Fruit fly (Drosophila melanogaster) whole organism, wandering third instar larva: ENCODE results near the gene ninaA.

ENCODE experiments used
- Abd-B ChIP-seq: fragments of >200 bp; optimal IDR thresholded peaks from 2 replicates; lab custom pipeline; 2017; ENCODE audit warnings: missing biosample characterization, missing genetic modification characterization
- CG9705 ChIP-seq: fragments of 200-800 bp; sonication (Bioruptor generic); optimal IDR thresholded peaks from 2 replicates; lab custom pipeline; 2018; ENCODE audit warnings: missing biosample characterization, mild to moderate bottlenecking, missing genetic modification characterization
- CrebA ChIP-seq: fragments of 200-800 bp; sonication (Bioruptor generic); optimal IDR thresholded peaks from 2 replicates; lab custom pipeline; 2016; ENCODE audit warnings: missing biosample characterization, mild to moderate bottlenecking, missing genetic modification characterization, borderline replicate concordance
- Dfd ChIP-seq: fragments of >200 bp; optimal IDR thresholded peaks from 2 replicates; lab custom pipeline; 2017; ENCODE audit warnings: missing biosample characterization, missing genetic modification characterization
- GATAd ChIP-seq: sonication (Bioruptor generic); optimal IDR thresholded peaks from 2 replicates; lab custom pipeline; 2016; ENCODE audit warnings: missing biosample characterization, missing genetic modification characterization
- HLH106 ChIP-seq: fragments of 200-800 bp; optimal IDR thresholded peaks from 3 replicates; lab custom pipeline; 2019; ENCODE audit warnings: missing biosample characterization, mild to moderate bottlenecking, missing genetic modification characterization, moderate library complexity
- Hnf4 ChIP-seq: fragments of 200-800 bp; sonication (Bioruptor generic); optimal IDR thresholded peaks from 2 replicates; lab custom pipeline; 2016; ENCODE audit warnings: missing biosample characterization, mild to moderate bottlenecking, missing genetic modification characterization
- Hr78 ChIP-seq: fragments of >200 bp; optimal IDR thresholded peaks from 2 replicates; lab custom pipeline; 2017; ENCODE audit warnings: missing biosample characterization, missing genetic modification characterization
- Hr83 ChIP-seq: fragments of 200-300 bp; sonication (Bioruptor generic); optimal IDR thresholded peaks from 2 replicates; lab custom pipeline; 2016; ENCODE audit warnings: missing biosample characterization, mild to moderate bottlenecking, missing genetic modification characterization, moderate library complexity; ENCODE audit not compliant: poor library complexity, severe bottlenecking
- Jra ChIP-seq: sonication (Bioruptor generic); optimal IDR thresholded peaks from 2 replicates; lab custom pipeline; 2016; ENCODE audit warnings: missing biosample characterization, missing genetic modification characterization
- Mio ChIP-seq: sonication (Bioruptor generic); optimal IDR thresholded peaks from 2 replicates; lab custom pipeline; 2016; ENCODE audit warnings: missing biosample characterization, missing genetic modification characterization
- Myc ChIP-seq: fragments of >200 bp; optimal IDR thresholded peaks from 2 replicates; lab custom pipeline; 2017
- N ChIP-seq: fragments of >200 bp; optimal IDR thresholded peaks from 2 replicates; lab custom pipeline; 2018; ENCODE audit warnings: missing biosample characterization, missing external identifiers, missing genetic modification characterization
- OdsH ChIP-seq: fragments of 200-800 bp; sonication (Bioruptor generic); optimal IDR thresholded peaks from 2 replicates; lab custom pipeline; 2016; ENCODE audit warnings: missing biosample characterization, mild to moderate bottlenecking, missing genetic modification characterization
- Rel ChIP-seq, 2 experiments: fragments of 200-800 bp; sonication (Bioruptor generic) in 1 of 2; optimal IDR thresholded peaks; 2 replicates in 1 of 2; 3 replicates in 1 of 2; lab custom pipeline; 2016 to 2019; ENCODE audit warnings: mild to moderate bottlenecking in 2 of 2, missing biosample characterization in 2 of 2, missing genetic modification characterization in 2 of 2, moderate library complexity in 1 of 2
- Sp1 ChIP-seq: fragments of 200-800 bp; sonication (Bioruptor generic); optimal IDR thresholded peaks from 3 replicates; lab custom pipeline; 2019; ENCODE audit warnings: missing biosample characterization, mild to moderate bottlenecking, missing genetic modification characterization, moderate library complexity
- Vsx2 ChIP-seq: fragments of 200-300, 225-300 bp; sonication (Bioruptor generic); optimal IDR thresholded peaks from 2 replicates; lab custom pipeline; 2018; ENCODE audit warnings: missing biosample characterization, missing genetic modification characterization; ENCODE audit not compliant: partially characterized antibody
- br ChIP-seq: fragments of 200-800 bp; sonication (Bioruptor generic); optimal IDR thresholded peaks from 2 replicates; lab custom pipeline; 2016; ENCODE audit warnings: missing biosample characterization, missing genetic modification characterization
- brk ChIP-seq: fragments of 200-800 bp; sonication (Bioruptor generic); optimal IDR thresholded peaks from 2 replicates; lab custom pipeline; 2016; ENCODE audit warnings: missing biosample characterization, mild to moderate bottlenecking, missing genetic modification characterization
- dl ChIP-seq, 2 experiments: fragments of 175-275, 200-275 bp in 1 of 2; fragments of 200-275 bp in 1 of 2; sonication (Bioruptor generic); optimal IDR thresholded peaks; lab custom pipeline; 2018; ENCODE audit warnings: mild to moderate bottlenecking in 2 of 2, missing biosample characterization in 2 of 2, missing genetic modification characterization in 2 of 2, moderate library complexity in 2 of 2; ENCODE audit not compliant: partially characterized antibody in 2 of 2, insufficient read depth in 1 of 2
- dmrt93B ChIP-seq: fragments of 200-800 bp; sonication (Bioruptor generic); optimal IDR thresholded peaks from 2 replicates; lab custom pipeline; 2018; ENCODE audit warnings: missing biosample characterization, mild to moderate bottlenecking, missing genetic modification characterization
- dsf ChIP-seq: sonication (Bioruptor generic); optimal IDR thresholded peaks from 2 replicates; lab custom pipeline; 2016; ENCODE audit warnings: missing biosample characterization, missing genetic modification characterization, borderline replicate concordance
- ey ChIP-seq: fragments of 200-800 bp; sonication (Bioruptor generic); optimal IDR thresholded peaks from 2 replicates; lab custom pipeline; 2016; ENCODE audit warnings: missing biosample characterization, missing genetic modification characterization
- foxo ChIP-seq, 2 experiments: fragments of 200-800 bp; sonication (Bioruptor generic); optimal IDR thresholded peaks; 2 replicates in 1 of 2; 3 replicates in 1 of 2; lab custom pipeline; 2016 to 2017; ENCODE audit warnings: missing biosample characterization in 2 of 2, missing genetic modification characterization in 2 of 2
- fru ChIP-seq: fragments of 200-800 bp; sonication (Bioruptor generic); optimal IDR thresholded peaks from 3 replicates; lab custom pipeline; 2016; ENCODE audit warnings: missing biosample characterization, mild to moderate bottlenecking, missing genetic modification characterization
- h ChIP-seq: fragments of 200-800 bp; sonication (Bioruptor generic); optimal IDR thresholded peaks from 3 replicates; lab custom pipeline; 2016; ENCODE audit warnings: missing biosample characterization, mild to moderate bottlenecking, missing genetic modification characterization
- jim ChIP-seq: fragments of 175-275, 200-325 bp; sonication (Bioruptor generic); optimal IDR thresholded peaks from 2 replicates; lab custom pipeline; 2016; ENCODE audit warnings: missing biosample characterization, mild to moderate bottlenecking, missing genetic modification characterization
- lola ChIP-seq: fragments of >200 bp; optimal IDR thresholded peaks from 2 replicates; lab custom pipeline; 2017; ENCODE audit warnings: missing biosample characterization, missing genetic modification characterization
- pan ChIP-seq: fragments of >200 bp; optimal IDR thresholded peaks from 2 replicates; lab custom pipeline; 2017
- psq ChIP-seq: fragments of 200-800 bp; sonication (Bioruptor generic); optimal IDR thresholded peaks from 3 replicates; lab custom pipeline; 2017; ENCODE audit warnings: missing biosample characterization, mild to moderate bottlenecking, missing genetic modification characterization, moderate library complexity
- rgr ChIP-seq: fragments of 200-800 bp; sonication (Bioruptor generic); optimal IDR thresholded peaks from 3 replicates; lab custom pipeline; 2016; ENCODE audit warnings: missing biosample characterization, mild to moderate bottlenecking, missing genetic modification characterization
- sage ChIP-seq: fragments of 200-800 bp; sonication (Bioruptor generic); optimal IDR thresholded peaks from 2 replicates; lab custom pipeline; 2016; ENCODE audit warnings: missing biosample characterization, mild to moderate bottlenecking, missing genetic modification characterization
- sv ChIP-seq: fragments of 200-800 bp; sonication (Bioruptor generic); optimal IDR thresholded peaks from 3 replicates; lab custom pipeline; 2016; ENCODE audit warnings: missing biosample characterization, missing genetic modification characterization
- tai ChIP-seq: sonication (Bioruptor generic); optimal IDR thresholded peaks from 2 replicates; lab custom pipeline; 2016; ENCODE audit warnings: missing biosample characterization, missing genetic modification characterization
- usp ChIP-seq: fragments of >200 bp; optimal IDR thresholded peaks from 2 replicates; lab custom pipeline; 2017; ENCODE audit warnings: missing biosample characterization, missing genetic modification characterization
- woc ChIP-seq: sonication (Bioruptor generic); optimal IDR thresholded peaks from 2 replicates; lab custom pipeline; 2016; ENCODE audit warnings: missing biosample characterization, mild to moderate bottlenecking, missing genetic modification characterization

The ninaA gene

DNA sequence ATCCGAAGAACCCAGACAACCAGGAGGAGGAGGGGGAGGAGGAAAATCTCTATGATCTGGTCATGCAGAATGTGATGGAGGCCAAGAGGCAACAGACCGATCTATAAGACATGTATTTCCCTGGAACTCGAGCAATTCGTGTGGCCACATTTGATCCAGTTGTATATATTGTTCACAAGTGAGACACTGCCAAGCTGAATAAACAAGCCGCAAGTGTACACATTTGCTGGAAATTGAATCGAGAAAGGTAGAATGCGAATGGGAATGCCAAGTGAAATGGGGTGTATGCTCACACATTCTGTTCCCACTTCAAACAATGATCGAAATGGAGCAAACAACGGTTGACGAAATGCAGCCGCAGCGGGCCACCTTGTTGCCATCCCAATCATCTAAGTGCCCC is 21.1 kb upstream of the ninaA start:
- TF ChIP-seq h (peak; percentile 86), OdsH (GFP tag; lab: Kevin White, UChicago) (peak; percentile 76), Rel (GFP tag; optimal IDR thresholded peaks at IDR 0.05; lab: Kevin White, UChicago) (no peak), Rel (tag; optimal IDR thresholded peaks at IDR 0.05; lab: Kevin White, UChicago) (no peak), Sp1 (GFP tag; lab: Kevin White, UChicago) (peak; percentile 39), Hr83 (GFP tag; lab: Kevin White, UChicago) (peak; percentile 99), jim (peak; percentile 83), foxo (GFP tag; optimal IDR thresholded peaks at IDR 0.05; lab: Kevin White, UChicago) (peak in 1 of 2 experiments; percentile 42), rgr (peak; percentile 80), Jra (GFP tag; lab: Kevin White, UChicago) (peak; percentile 65), CG9705 (GFP tag; lab: Kevin White, UChicago) (peak; percentile 7), Hnf4 (GFP tag; lab: Kevin White, UChicago) (peak; percentile 67), ey (GFP tag; lab: Kevin White, UChicago) (peak; percentile 16), HLH106 (tag; lab: Kevin White, UChicago) (peak; percentile 15), dmrt93B (GFP tag; lab: Kevin White, UChicago) (no peak), br (GFP tag; lab: Kevin White, UChicago) (peak; percentile 43), GATAd (no peak), woc (GFP tag; lab: Kevin White, UChicago) (no peak), psq (GFP tag; lab: Kevin White, UChicago) (peak; percentile 18), fru (GFP tag; lab: Kevin White, UChicago) (peak; percentile 51)

dm6 chr2L:856690-857488 is 20.2 kb upstream of the ninaA start:
- TF ChIP-seq pan (lab: Kevin White, UChicago) = no peak
- no peak for TF ChIP-seq usp (GFP tag; lab: Kevin White, UChicago)
- no peak for TF ChIP-seq brk (GFP tag; lab: Kevin White, UChicago)
- TF ChIP-seq Hr83 (GFP tag; lab: Kevin White, UChicago) = peak; percentile 65
- no peak for TF ChIP-seq Hr78
- no peak for TF ChIP-seq CG9705 (GFP tag; lab: Kevin White, UChicago)
- TF ChIP-seq Myc (lab: Kevin White, UChicago) = no peak
- no peak for TF ChIP-seq CrebA (GFP tag; lab: Kevin White, UChicago)
- no peak for TF ChIP-seq Dfd (GFP tag; lab: Kevin White, UChicago)
- no peak for TF ChIP-seq tai (GFP tag; lab: Kevin White, UChicago)
- peak; percentile 48 for TF ChIP-seq ey (GFP tag; lab: Kevin White, UChicago)
- TF ChIP-seq lola (GFP tag; lab: Kevin White, UChicago) = no peak
- no peak for TF ChIP-seq Vsx2 (GFP tag; lab: Kevin White, UChicago)
- peak; percentile 43 for TF ChIP-seq fru (GFP tag; lab: Kevin White, UChicago)
- peak; percentile 12 for TF ChIP-seq sage (GFP tag; lab: Kevin White, UChicago)
- peak; percentile 22 for TF ChIP-seq sv (GFP tag; lab: Kevin White, UChicago)
- TF ChIP-seq woc (GFP tag; lab: Kevin White, UChicago) = no peak
- TF ChIP-seq dsf (GFP tag; lab: Kevin White, UChicago) = no peak
- no peak for TF ChIP-seq Hnf4 (GFP tag; lab: Kevin White, UChicago)
- TF ChIP-seq GATAd = no peak
- TF ChIP-seq Mio (GFP tag; lab: Kevin White, UChicago) = no peak
- TF ChIP-seq Jra (GFP tag; lab: Kevin White, UChicago) = no peak
- TF ChIP-seq jim = no peak
- peak; percentile 25 for TF ChIP-seq psq (GFP tag; lab: Kevin White, UChicago)
- peak; percentile 0 for TF ChIP-seq h
- no peak for TF ChIP-seq Sp1 (GFP tag; lab: Kevin White, UChicago)
- no peak for TF ChIP-seq dl (GFP tag; optimal IDR thresholded peaks at IDR 0.05; lab: Kevin White, UChicago; ENCODE audit: insufficient read depth in 1 of 2, partially characterized antibody in 2 of 2)
- no peak for TF ChIP-seq Abd-B
- TF ChIP-seq br (GFP tag; lab: Kevin White, UChicago) = no peak
- peak in 1 of 2 experiments; percentile 52 for TF ChIP-seq foxo (GFP tag; optimal IDR thresholded peaks at IDR 0.05; lab: Kevin White, UChicago)
- no peak for TF ChIP-seq dmrt93B (GFP tag; lab: Kevin White, UChicago)
- TF ChIP-seq OdsH (GFP tag; lab: Kevin White, UChicago) = no peak
- TF ChIP-seq N = no peak
- TF ChIP-seq rgr = peak; percentile 8
- TF ChIP-seq Rel (GFP tag; optimal IDR thresholded peaks at IDR 0.05; lab: Kevin White, UChicago) = no peak
- TF ChIP-seq Rel (tag; optimal IDR thresholded peaks at IDR 0.05; lab: Kevin White, UChicago) = no peak
